ENCODE assay signal across 5 fruit fly cellular contexts in genomic region chr2L:1074180-1074864, dm6.
TF ChIP-seq lines count a peak whose summit lies in the region.

No protein-coding gene starts in this region.

- peak; percentile 17 for TF ChIP-seq CTCF in whole organism, embryonic (GFP tag; optimal IDR thresholded peaks at IDR 0.05; lab: Kevin White, UChicago)

TF ChIP-seq in whole organism, adult, 20 proteins besides CTCF, POLR2A, EP300 and RAD21:
- TF ChIP-seq CG11617 (GFP tag; optimal IDR thresholded peaks at IDR 0.05; lab: Kevin White, UChicago) (no peak), toe (GFP tag; optimal IDR thresholded peaks at IDR 0.05; lab: Kevin White, UChicago) (no peak), Hr96 (GFP tag; optimal IDR thresholded peaks at IDR 0.05; lab: Kevin White, UChicago) (no peak), bab1 (GFP tag; optimal IDR thresholded peaks at IDR 0.05; lab: Kevin White, UChicago) (no peak), CG1620 (GFP tag; optimal IDR thresholded peaks at IDR 0.05; lab: Kevin White, UChicago) (no peak), CG12768 (GFP tag; optimal IDR thresholded peaks at IDR 0.05; lab: Kevin White, UChicago) (no peak), Crg-1 (GFP tag; optimal IDR thresholded peaks at IDR 0.05; lab: Kevin White, UChicago) (no peak), CG7101 (tag; optimal IDR thresholded peaks at IDR 0.05; lab: Kevin White, UChicago) (no peak), CG5204 (GFP tag; optimal IDR thresholded peaks at IDR 0.05; lab: Kevin White, UChicago) (no peak), pad (GFP tag; optimal IDR thresholded peaks at IDR 0.05; lab: Kevin White, UChicago) (no peak), Mnt (GFP tag; optimal IDR thresholded peaks at IDR 0.05; lab: Kevin White, UChicago) (peak; percentile 1), cic (GFP tag; optimal IDR thresholded peaks at IDR 0.05; lab: Kevin White, UChicago) (no peak), CG33017 (tag; optimal IDR thresholded peaks at IDR 0.05; lab: Kevin White, UChicago) (no peak), tj (GFP tag; optimal IDR thresholded peaks at IDR 0.05; lab: Kevin White, UChicago) (peak; percentile 9), cnc (optimal IDR thresholded peaks at IDR 0.05; lab: Kevin White, UChicago) (no peak), CG14711 (tag; optimal IDR thresholded peaks at IDR 0.05; lab: Kevin White, UChicago) (peak; percentile 21), ovo (GFP tag; optimal IDR thresholded peaks at IDR 0.05; lab: Kevin White, UChicago) (no peak)
TF ChIP-seq in whole organism, adult: peak in this region for 3.

TF ChIP-seq in whole organism, embryonic, 481 proteins besides CTCF, POLR2A, EP300 and RAD21 (continues in another document):
- TF ChIP-seq zfh2 (GFP tag; optimal IDR thresholded peaks at IDR 0.05; lab: Kevin White, UChicago) (peak; percentile 6), NK7.1 (GFP tag; optimal IDR thresholded peaks at IDR 0.05; lab: Kevin White, UChicago) (peak; percentile 68), CG10543 (GFP tag; optimal IDR thresholded peaks at IDR 0.05; lab: Kevin White, UChicago) (peak; percentile 36), HmgD (GFP tag; optimal IDR thresholded peaks at IDR 0.05; lab: Kevin White, UChicago) (no peak), Dp (GFP tag; optimal IDR thresholded peaks at IDR 0.05; lab: Kevin White, UChicago) (no peak), Sox102F (GFP tag; optimal IDR thresholded peaks at IDR 0.05; lab: Kevin White, UChicago) (peak; percentile 91), Sox100B (GFP tag; optimal IDR thresholded peaks at IDR 0.05; lab: Kevin White, UChicago) (peak; percentile 79), odd (GFP tag; optimal IDR thresholded peaks at IDR 0.05; lab: Kevin White, UChicago) (peak; percentile 64), D (optimal IDR thresholded peaks at IDR 0.05; lab: Kevin White, UChicago) (no peak), D (GFP tag; optimal IDR thresholded peaks at IDR 0.05; lab: Kevin White, UChicago) (peak; percentile 88), CG4404 (GFP tag; IDR thresholded peaks at IDR 0.05; lab: Robert Waterston, UW) (no peak), en (GFP tag; optimal IDR thresholded peaks at IDR 0.05; lab: Kevin White, UChicago) (peak; percentile 61), unc-4 (GFP tag; IDR thresholded peaks at IDR 0.05; lab: Robert Waterston, UW; ENCODE audit: partially characterized antibody) (no peak), Bgb (GFP tag; IDR thresholded peaks at IDR 0.05; lab: Robert Waterston, UW; ENCODE audit: partially characterized antibody) (no peak), lola (GFP tag; optimal IDR thresholded peaks at IDR 0.05; lab: Kevin White, UChicago) (peak in 1 of 3 experiments; percentile 83), ap (GFP tag; IDR thresholded peaks at IDR 0.05; lab: Robert Waterston, UW) (peak; percentile 78), croc (GFP tag; conservative IDR thresholded peaks at IDR 0.05; lab: Robert Waterston, UW) (peak; percentile 80), z (GFP tag; IDR thresholded peaks at IDR 0.05; lab: Robert Waterston, UW) (peak; percentile 58; the same call in 1 of the 3 replicates), CG11696 (GFP tag; IDR thresholded peaks at IDR 0.05; lab: Robert Waterston, UW) (peak; percentile 95)

TF ChIP-seq in whole organism, prepupa, 60 proteins besides CTCF, POLR2A, EP300 and RAD21 (continues in another document):
- peak; percentile 36 for TF ChIP-seq achi (GFP tag; optimal IDR thresholded peaks at IDR 0.05; lab: Kevin White, UChicago)
- TF ChIP-seq CG6792 (GFP tag; optimal IDR thresholded peaks at IDR 0.05; lab: Kevin White, UChicago), result no peak
- no peak for TF ChIP-seq Hr38 (GFP tag; optimal IDR thresholded peaks at IDR 0.05; lab: Kevin White, UChicago)
- no peak for TF ChIP-seq CG16779 (tag; optimal IDR thresholded peaks at IDR 0.05; lab: Kevin White, UChicago)
- TF ChIP-seq CG9139 (GFP tag; optimal IDR thresholded peaks at IDR 0.05; lab: Kevin White, UChicago), result no peak
- no peak for TF ChIP-seq fd59A (GFP tag; optimal IDR thresholded peaks at IDR 0.05; lab: Kevin White, UChicago)
- no peak for TF ChIP-seq lz (GFP tag; optimal IDR thresholded peaks at IDR 0.05; lab: Kevin White, UChicago)
- no peak for TF ChIP-seq Met (GFP tag; optimal IDR thresholded peaks at IDR 0.05; lab: Kevin White, UChicago)
- peak; percentile 70 for TF ChIP-seq CG32006 (GFP tag; optimal IDR thresholded peaks at IDR 0.05; lab: Kevin White, UChicago)
- TF ChIP-seq Sox14 (GFP tag; optimal IDR thresholded peaks at IDR 0.05; lab: Kevin White, UChicago), result peak; percentile 1
- TF ChIP-seq acj6 (GFP tag; optimal IDR thresholded peaks at IDR 0.05; lab: Kevin White, UChicago), result peak; percentile 26
- peak; percentile 10 for TF ChIP-seq Ets96B (tag; optimal IDR thresholded peaks at IDR 0.05; lab: Kevin White, UChicago)
- TF ChIP-seq CG6808 (GFP tag; optimal IDR thresholded peaks at IDR 0.05; lab: Kevin White, UChicago), result no peak
- peak; percentile 73 for TF ChIP-seq CG15336 (GFP tag; IDR thresholded peaks at IDR 0.05; lab: Robert Waterston, UW)
- peak; percentile 4 for TF ChIP-seq Eip75B (GFP tag; optimal IDR thresholded peaks at IDR 0.05; lab: Kevin White, UChicago)
- peak; percentile 34 for TF ChIP-seq dac (GFP tag; optimal IDR thresholded peaks at IDR 0.05; lab: Kevin White, UChicago)
- peak; percentile 4 for TF ChIP-seq CG4318 (GFP tag; optimal IDR thresholded peaks at IDR 0.05; lab: Kevin White, UChicago)
- TF ChIP-seq Sox15 (GFP tag; optimal IDR thresholded peaks at IDR 0.05; lab: Kevin White, UChicago), result no peak
- no peak for TF ChIP-seq CG11902 (GFP tag; optimal IDR thresholded peaks at IDR 0.05; lab: Kevin White, UChicago)
- TF ChIP-seq CG8119 (GFP tag; IDR thresholded peaks at IDR 0.05; lab: Robert Waterston, UW), result peak; percentile 78

TF ChIP-seq in whole organism, pupa, 21 proteins besides CTCF, POLR2A, EP300 and RAD21:
- TF ChIP-seq Snoo (tag; optimal IDR thresholded peaks at IDR 0.05; lab: Kevin White, UChicago), result no peak
- peak; percentile 52; the same call in 1 of the 2 replicates for TF ChIP-seq CG12605 (GFP tag; IDR thresholded peaks at IDR 0.05; lab: Robert Waterston, UW)
- TF ChIP-seq CG9948 (tag; optimal IDR thresholded peaks at IDR 0.05; lab: Kevin White, UChicago), result peak; percentile 12
- TF ChIP-seq rn (GFP tag; IDR thresholded peaks at IDR 0.05; lab: Robert Waterston, UW), result no peak
- TF ChIP-seq CG34367 (tag; optimal IDR thresholded peaks at IDR 0.05; lab: Kevin White, UChicago), result no peak
- no peak for TF ChIP-seq gl (tag; optimal IDR thresholded peaks at IDR 0.05; lab: Kevin White, UChicago)
- TF ChIP-seq EcR (GFP tag; optimal IDR thresholded peaks at IDR 0.05; lab: Kevin White, UChicago), result no peak
- TF ChIP-seq Pif1A (GFP tag; optimal IDR thresholded peaks at IDR 0.05; lab: Kevin White, UChicago), result no peak
- no peak for TF ChIP-seq fd96Ca (GFP tag; IDR thresholded peaks at IDR 0.05; lab: Robert Waterston, UW)
- TF ChIP-seq Pif1B (GFP tag; optimal IDR thresholded peaks at IDR 0.05; lab: Kevin White, UChicago), result no peak
- peak; percentile 64; the same call in 1 of the 2 replicates for TF ChIP-seq CG32121 (GFP tag; IDR thresholded peaks at IDR 0.05; lab: Robert Waterston, UW)
- no peak for TF ChIP-seq CG15710 (tag; optimal IDR thresholded peaks at IDR 0.05; lab: Kevin White, UChicago)
- no peak for TF ChIP-seq CG17806 (tag; optimal IDR thresholded peaks at IDR 0.05; lab: Kevin White, UChicago)
- TF ChIP-seq CG4496 (GFP tag; IDR thresholded peaks at IDR 0.05; lab: Robert Waterston, UW), result peak; percentile 68; the same call in 2 of the 3 replicates
- TF ChIP-seq D1 (tag; optimal IDR thresholded peaks at IDR 0.05; lab: Kevin White, UChicago), result no peak
- no peak for TF ChIP-seq CG10348 (GFP tag; IDR thresholded peaks at IDR 0.05; lab: Robert Waterston, UW)
- peak; percentile 0 for TF ChIP-seq CG13204 (GFP tag; optimal IDR thresholded peaks at IDR 0.05; lab: Kevin White, UChicago)
- TF ChIP-seq CG8301 (tag; optimal IDR thresholded peaks at IDR 0.05; lab: Kevin White, UChicago), result peak; percentile 54
- peak; percentile 22 for TF ChIP-seq CG14655 (GFP tag; optimal IDR thresholded peaks at IDR 0.05; lab: Kevin White, UChicago)
- peak; percentile 10 for TF ChIP-seq CG8159 (tag; optimal IDR thresholded peaks at IDR 0.05; lab: Kevin White, UChicago)
- TF ChIP-seq Ets98B (GFP tag; IDR thresholded peaks at IDR 0.05; lab: Robert Waterston, UW), result peak; percentile 47
TF ChIP-seq in whole organism, pupa: peak in this region for 9.

TF ChIP-seq in whole organism, wandering third instar larva, 38 proteins besides CTCF, POLR2A, EP300 and RAD21:
- peak; percentile 7 for TF ChIP-seq psq (GFP tag; optimal IDR thresholded peaks at IDR 0.05; lab: Kevin White, UChicago)
- peak; percentile 34 for TF ChIP-seq sv (GFP tag; optimal IDR thresholded peaks at IDR 0.05; lab: Kevin White, UChicago)
- no peak for TF ChIP-seq Abd-B (GFP tag; optimal IDR thresholded peaks at IDR 0.05; lab: Kevin White, UChicago)
- peak; percentile 1 for TF ChIP-seq h (GFP tag; optimal IDR thresholded peaks at IDR 0.05; lab: Kevin White, UChicago)
- TF ChIP-seq foxo (GFP tag; optimal IDR thresholded peaks at IDR 0.05; lab: Kevin White, UChicago), result peak in 1 of 2 experiments; percentile 15
- TF ChIP-seq dsf (GFP tag; optimal IDR thresholded peaks at IDR 0.05; lab: Kevin White, UChicago; ENCODE audit: borderline replicate concordance), result no peak
- peak; percentile 31 for TF ChIP-seq rgr (GFP tag; optimal IDR thresholded peaks at IDR 0.05; lab: Kevin White, UChicago)
